Worm (Caenorhabditis elegans): ENCODE measurements around the gene col-128.

Gene col-128

ce11 chrIV:11551813-11552212 is at the start of gene col-128:
col-128 (minus strand) TSS chrIV:11551960.
- no peak for TF ChIP-seq lin-39 (tag; optimal IDR thresholded peaks at IDR 0.05)
- peak; percentile 95 for TF ChIP-seq blmp-1 (tag; optimal IDR thresholded peaks at IDR 0.05)

ce11 chrIV:11599717-11600116 is 48.0 kb upstream of the col-128 start:
- TF ChIP-seq blmp-1 (tag; optimal IDR thresholded peaks at IDR 0.05) (peak; percentile 27), unc-130 (tag; optimal IDR thresholded peaks at IDR 0.05) (no peak), rnt-1 (tag; optimal IDR thresholded peaks at IDR 0.05) (peak; percentile 3)

ce11 chrIV:11597079-11597478 is 45.3 kb upstream of the col-128 start:
- TF ChIP-seq snu-23 (GFP tag; optimal IDR thresholded peaks at IDR 0.05), result no peak
- no peak for TF ChIP-seq nhr-11 (tag; optimal IDR thresholded peaks at IDR 0.05)
- no peak for TF ChIP-seq unc-30 (tag; optimal IDR thresholded peaks at IDR 0.05)
- no peak for TF ChIP-seq nhr-85 (tag)
- TF ChIP-seq dpl-1 (GFP tag; optimal IDR thresholded peaks at IDR 0.05), result no peak
- no peak for TF ChIP-seq nhr-71 (tag; optimal IDR thresholded peaks at IDR 0.05)
- TF ChIP-seq ztf-11 (tag; optimal IDR thresholded peaks at IDR 0.05), result no peak
- TF ChIP-seq egl-13 (tag; optimal IDR thresholded peaks at IDR 0.05), result no peak
- no peak for TF ChIP-seq hpl-2 (GFP tag; optimal IDR thresholded peaks at IDR 0.05)
- TF ChIP-seq zag-1 (tag; optimal IDR thresholded peaks at IDR 0.05), result no peak

ce11 chrIV:11594191-11594673 is 42.5 kb upstream of the col-128 start, which contains the start of gene mig-38:
mig-38 (plus strand) TSS chrIV:11594244.
- TF ChIP-seq snpc-4 (tag; optimal IDR thresholded peaks at IDR 0.05), result no peak
- peak; percentile 63 for TF ChIP-seq egl-13 (tag; optimal IDR thresholded peaks at IDR 0.05)
- no peak for TF ChIP-seq unc-30 (tag; optimal IDR thresholded peaks at IDR 0.05)
- TF ChIP-seq ztf-11 (tag; optimal IDR thresholded peaks at IDR 0.05), result peak in 1 of 2 experiments; percentile 14
- peak; percentile 37 to 46 for TF ChIP-seq lin-35 (GFP tag; optimal IDR thresholded peaks at IDR 0.05)
- no peak for TF ChIP-seq ceh-8 (GFP tag; optimal IDR thresholded peaks at IDR 0.05)
- TF ChIP-seq lin-13 (GFP tag; optimal IDR thresholded peaks at IDR 0.05), result no peak
- peak; percentile 32 for TF ChIP-seq blmp-1 (tag; optimal IDR thresholded peaks at IDR 0.05)
- peak in 1 of 3 experiments; percentile 15 for TF ChIP-seq dpl-1 (GFP tag; optimal IDR thresholded peaks at IDR 0.05)
- peak; percentile 65 for TF ChIP-seq nhr-85 (tag)
- peak; percentile 19 for TF ChIP-seq aly-2 (tag; optimal IDR thresholded peaks at IDR 0.05)
- TF ChIP-seq grh-1 (GFP tag; IDR thresholded peaks at IDR 0.05), result no peak
- no peak for TF ChIP-seq ces-1 (GFP tag; optimal IDR thresholded peaks at IDR 0.05)
- TF ChIP-seq nhr-28 (tag; optimal IDR thresholded peaks at IDR 0.05), result no peak
- TF ChIP-seq sox-4 (tag; optimal IDR thresholded peaks at IDR 0.05), result peak; percentile 2
- TF ChIP-seq ceh-90 (tag; optimal IDR thresholded peaks at IDR 0.05), result no peak
- TF ChIP-seq nhr-11 (tag; optimal IDR thresholded peaks at IDR 0.05), result no peak
- peak; percentile 75 for TF ChIP-seq lin-14 (GFP tag; optimal IDR thresholded peaks at IDR 0.05)
- peak; percentile 28 for TF ChIP-seq nhr-77 (tag; optimal IDR thresholded peaks at IDR 0.05)
- peak; percentile 8 to 63 (median 33) for TF ChIP-seq ceh-82 (tag; optimal IDR thresholded peaks at IDR 0.05)
- no peak for TF ChIP-seq zip-4 (GFP tag; optimal IDR thresholded peaks at IDR 0.05)
- peak; percentile 70 for TF ChIP-seq nhr-71 (tag; optimal IDR thresholded peaks at IDR 0.05)
- no peak for TF ChIP-seq sptf-1 (tag; optimal IDR thresholded peaks at IDR 0.05)
- TF ChIP-seq unc-62 (GFP tag; optimal IDR thresholded peaks at IDR 0.05), result no peak
- TF ChIP-seq unc-98 (GFP tag; IDR thresholded peaks at IDR 0.05), result no peak
- no peak for TF ChIP-seq ceh-88 (GFP tag; IDR thresholded peaks at IDR 0.05)
- TF ChIP-seq nhr-84 (tag; optimal IDR thresholded peaks at IDR 0.05), result no peak
- TF ChIP-seq vab-15 (tag; optimal IDR thresholded peaks at IDR 0.05), result no peak
- no peak for TF ChIP-seq C34B4.2 (tag; optimal IDR thresholded peaks at IDR 0.05)
- peak; percentile 72 for TF ChIP-seq nhr-47 (tag; optimal IDR thresholded peaks at IDR 0.05)
- peak; percentile 51 for TF ChIP-seq fkh-10 (GFP tag; optimal IDR thresholded peaks at IDR 0.05)
- TF ChIP-seq jun-1 (tag; optimal IDR thresholded peaks at IDR 0.05), result no peak
- TF ChIP-seq ets-5 (GFP tag; IDR thresholded peaks at IDR 0.05), result no peak
- TF ChIP-seq C04F5.9 (tag; optimal IDR thresholded peaks at IDR 0.05), result peak; percentile 32
- TF ChIP-seq hlh-17 (GFP tag; optimal IDR thresholded peaks at IDR 0.05; ENCODE audit: borderline replicate concordance), result no peak
- peak; percentile 39 for TF ChIP-seq rnt-1 (tag; optimal IDR thresholded peaks at IDR 0.05)
- TF ChIP-seq nhr-90 (tag; optimal IDR thresholded peaks at IDR 0.05; ENCODE audit: poor library complexity), result no peak
- TF ChIP-seq unc-86 (tag; optimal IDR thresholded peaks at IDR 0.05), result peak; percentile 44
- no peak for TF ChIP-seq pag-3 (tag; optimal IDR thresholded peaks at IDR 0.05; ENCODE audit: borderline replicate concordance, insufficient read depth)
- TF ChIP-seq mdl-1 (tag; optimal IDR thresholded peaks at IDR 0.05), result peak in 1 of 2 experiments; percentile 43

Measured in whole organism, L1 larva.